Worm (Caenorhabditis elegans) whole organism, L2 larva: ENCODE measurements around the gene R07E5.7.
"Not testable (repeated sequence)": the region's sequence is repeated elsewhere in the genome, so short reads cannot be mapped to it uniquely, and the experiment has no call there.

ENCODE experiments used
- C34F6.9 ChIP-seq: fragments of 150-350 bp; optimal IDR thresholded peaks from 2 replicates; lab custom pipeline; 2014; ENCODE audit warnings: missing biosample characterization, missing genetic modification characterization
- F13H6.1 ChIP-seq: sonication (generic microtip); optimal IDR thresholded peaks from 2 replicates; lab custom pipeline; 2016; ENCODE audit warnings: missing genetic modification characterization, missing compliant biosample characterization
- R02D3.7 ChIP-seq: fragments of 150-350 bp; optimal IDR thresholded peaks from 2 replicates; lab custom pipeline; 2014; ENCODE audit warnings: missing biosample characterization, missing genetic modification characterization
- Y55F3AM.14 ChIP-seq: fragments of 200-800 bp; sonication (Bioruptor generic); optimal IDR thresholded peaks from 2 replicates; lab custom pipeline; 2018; ENCODE audit warnings: mild to moderate bottlenecking, missing genetic modification characterization, missing compliant biosample characterization
- aly-2 ChIP-seq: fragments of 150-350 bp; optimal IDR thresholded peaks from 2 replicates; lab custom pipeline; 2014; ENCODE audit warnings: missing biosample characterization, missing genetic modification characterization
- blmp-1 ChIP-seq: sonication (generic microtip); optimal IDR thresholded peaks from 2 replicates; lab custom pipeline; 2017; ENCODE audit warnings: missing genetic modification characterization, mild to moderate bottlenecking, missing compliant biosample characterization, antibody characterized with exemption, moderate library complexity; ENCODE audit not compliant: insufficient read depth
- ceh-16 ChIP-seq: fragments of 150-350 bp; optimal IDR thresholded peaks from 2 replicates; lab custom pipeline; 2014; ENCODE audit warnings: missing biosample characterization, missing genetic modification characterization
- ceh-82 ChIP-seq: fragments of 150-350 bp; optimal IDR thresholded peaks from 2 replicates; lab custom pipeline; 2014; ENCODE audit warnings: missing biosample characterization, missing genetic modification characterization
- crh-2 ChIP-seq: sonication (generic microtip); optimal IDR thresholded peaks from 2 replicates; lab custom pipeline; 2017; ENCODE audit warnings: missing biosample characterization, missing genetic modification characterization
- dmd-4 ChIP-seq: sonication (generic microtip); optimal IDR thresholded peaks from 2 replicates; lab custom pipeline; 2017; ENCODE audit warnings: missing biosample characterization, missing genetic modification characterization
- egl-27 ChIP-seq: sonication (generic microtip); optimal IDR thresholded peaks from 3 replicates; lab custom pipeline; 2017; ENCODE audit warnings: missing biosample characterization, missing genetic modification reagents, missing genetic modification characterization
- fos-1 ChIP-seq: fragments of 150-350 bp; optimal IDR thresholded peaks from 2 replicates; lab custom pipeline; 2014; ENCODE audit warnings: missing biosample characterization, missing genetic modification characterization
- gmeb-1 ChIP-seq: fragments of 150-350 bp; optimal IDR thresholded peaks from 2 replicates; lab custom pipeline; 2014; ENCODE audit warnings: missing biosample characterization, missing genetic modification characterization
- lin-13 ChIP-seq: fragments of 150-350 bp; optimal IDR thresholded peaks from 2 replicates; lab custom pipeline; 2014; ENCODE audit warnings: missing biosample characterization, missing genetic modification reagents, missing genetic modification characterization
- lin-39 ChIP-seq: fragments of 150-350 bp; optimal IDR thresholded peaks from 2 replicates; lab custom pipeline; 2014; ENCODE audit warnings: missing biosample characterization, missing genetic modification reagents, missing genetic modification characterization
- lsy-2 ChIP-seq, 2 experiments: fragments of 150-350 bp in 1 of 2; sonication (generic microtip) in 1 of 2; optimal IDR thresholded peaks; 2 replicates each; lab custom pipeline; 2014 to 2017; ENCODE audit warnings: missing biosample characterization in 2 of 2, missing genetic modification characterization in 2 of 2
- mab-5 ChIP-seq: fragments of 150-350 bp; optimal IDR thresholded peaks from 2 replicates; lab custom pipeline; 2014; ENCODE audit warnings: missing biosample characterization, missing genetic modification characterization
- mbf-1 ChIP-seq: sonication (generic microtip); optimal IDR thresholded peaks from 2 replicates; lab custom pipeline; 2017; ENCODE audit warnings: missing biosample characterization, missing genetic modification characterization
- mdl-1 ChIP-seq, 2 experiments: fragments of 150-350 bp in 1 of 2; sonication (generic microtip) in 1 of 2; optimal IDR thresholded peaks; 2 replicates each; lab custom pipeline; 2017; ENCODE audit warnings: missing biosample characterization in 2 of 2, missing genetic modification characterization in 2 of 2
- nhr-10 ChIP-seq: sonication (generic microtip); optimal IDR thresholded peaks from 2 replicates; lab custom pipeline; 2017; ENCODE audit warnings: missing biosample characterization, missing genetic modification characterization
- nhr-11 ChIP-seq: fragments of 150-350 bp; optimal IDR thresholded peaks from 2 replicates; lab custom pipeline; 2014; ENCODE audit warnings: missing biosample characterization, missing genetic modification characterization
- nhr-12 ChIP-seq: fragments of 150-350 bp; optimal IDR thresholded peaks from 2 replicates; lab custom pipeline; 2014; ENCODE audit warnings: missing biosample characterization, missing genetic modification characterization
- nhr-129 ChIP-seq: fragments of 150-350 bp; optimal IDR thresholded peaks from 2 replicates; lab custom pipeline; 2014; ENCODE audit warnings: missing biosample characterization, missing genetic modification characterization
- nhr-21 ChIP-seq: fragments of 150-350 bp; optimal IDR thresholded peaks from 2 replicates; lab custom pipeline; 2014; ENCODE audit warnings: missing biosample characterization, missing genetic modification characterization
- nhr-237 ChIP-seq: fragments of 150-350 bp; optimal IDR thresholded peaks from 2 replicates; lab custom pipeline; 2014; ENCODE audit warnings: missing biosample characterization, missing genetic modification characterization
- nhr-25 ChIP-seq: fragments of 150-350 bp; sonication (generic microtip); optimal IDR thresholded peaks from 3 replicates; lab custom pipeline; 2014; ENCODE audit warnings: missing biosample characterization, missing genetic modification characterization
- nhr-6 ChIP-seq: fragments of 150-350 bp; optimal IDR thresholded peaks from 2 replicates; lab custom pipeline; 2014; ENCODE audit warnings: missing biosample characterization, missing genetic modification characterization
- nhr-77 ChIP-seq: fragments of 150-350 bp; optimal IDR thresholded peaks from 2 replicates; lab custom pipeline; 2014; ENCODE audit warnings: missing biosample characterization, missing genetic modification characterization
- peb-1 ChIP-seq: fragments of 150-350 bp; optimal IDR thresholded peaks from 2 replicates; lab custom pipeline; 2014; ENCODE audit warnings: missing biosample characterization, missing genetic modification characterization
- skn-1 ChIP-seq: sonication (generic microtip); optimal IDR thresholded peaks from 2 replicates; lab custom pipeline; 2017; ENCODE audit warnings: missing biosample characterization, missing genetic modification characterization
- sma-3 ChIP-seq: sonication (generic microtip); optimal IDR thresholded peaks from 2 replicates; lab custom pipeline; 2016; ENCODE audit warnings: missing genetic modification reagents, missing genetic modification characterization, missing compliant biosample characterization
- sma-9 ChIP-seq, 2 experiments: fragments of 150-350 bp in 1 of 2; sonication (generic microtip) in 1 of 2; optimal IDR thresholded peaks; 2 replicates each; lab custom pipeline; 2014 to 2016; ENCODE audit warnings: missing genetic modification characterization in 2 of 2, mild to moderate bottlenecking in 1 of 2, missing biosample characterization in 1 of 2, missing compliant biosample characterization in 1 of 2, missing genetic modification reagents in 1 of 2, moderate library complexity in 1 of 2
- snpc-4 ChIP-seq: fragments of 150-350 bp; optimal IDR thresholded peaks from 2 replicates; lab custom pipeline; 2014; ENCODE audit warnings: missing biosample characterization, missing genetic modification characterization
- unc-39 ChIP-seq: fragments of 150-350 bp; optimal IDR thresholded peaks from 2 replicates; lab custom pipeline; 2014; ENCODE audit warnings: missing biosample characterization, missing genetic modification characterization
- unc-55 ChIP-seq: fragments of 150-350 bp; sonication (generic microtip); optimal IDR thresholded peaks from 3 replicates; lab custom pipeline; 2014; ENCODE audit warnings: missing biosample characterization, missing genetic modification reagents, missing genetic modification characterization
- zag-1 ChIP-seq: fragments of 150-350 bp; optimal IDR thresholded peaks from 2 replicates; lab custom pipeline; 2014; ENCODE audit warnings: missing biosample characterization, missing genetic modification characterization
- ztf-1 ChIP-seq: fragments of 200-800 bp; sonication (Bioruptor generic); conservative IDR thresholded peaks from 2 replicates; pipeline ENCODE4 v1.3.6; 2022; ENCODE audit warnings: missing genetic modification characterization, missing compliant biosample characterization
- ztf-11 ChIP-seq: sonication (generic microtip); optimal IDR thresholded peaks from 2 replicates; lab custom pipeline; 2017; ENCODE audit warnings: missing biosample characterization, missing genetic modification characterization
- ztf-4 ChIP-seq: fragments of 150-350 bp; optimal IDR thresholded peaks from 2 replicates; lab custom pipeline; 2014; ENCODE audit warnings: missing biosample characterization, missing genetic modification characterization

R07E5.7 gene

DNA sequence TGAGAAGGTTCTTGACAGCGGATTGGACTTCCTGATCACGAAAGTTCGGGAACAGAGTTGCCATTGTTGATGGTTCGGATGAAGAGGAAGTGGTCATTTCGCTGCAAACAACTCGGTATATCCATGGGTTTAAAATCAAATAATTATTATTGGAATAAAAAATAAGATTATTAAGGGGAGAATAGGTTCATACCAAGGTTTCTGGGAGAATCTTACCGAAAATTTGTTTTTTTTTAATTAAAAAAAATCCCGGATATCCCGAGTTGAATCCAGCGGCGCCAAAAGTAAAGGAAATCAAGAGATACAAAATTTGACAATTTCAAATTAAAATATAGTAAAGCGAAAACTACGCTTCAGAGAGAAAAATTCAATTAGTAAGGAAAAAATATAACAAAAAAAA is 1.0 kb downstream of the R07E5.7 start, which contains the start of the genes R07E5.19 and pdcd-2:
Gene R07E5.19, minus strand, starts transcription at position 101 of the 400 bp plus-strand sequence.
Gene pdcd-2, minus strand, starts transcription at position 102 of the 400 bp plus-strand sequence.
- TF ChIP-seq ceh-16 (tag; lab: Kevin White, UChicago), result no peak
- TF ChIP-seq ztf-4 (tag; lab: Kevin White, UChicago), result no peak
- TF ChIP-seq nhr-12, result no peak
- no peak for TF ChIP-seq blmp-1 (tag; lab: Kevin White, UChicago)
- no peak for TF ChIP-seq sma-9 (GFP tag; optimal IDR thresholded peaks at IDR 0.05; lab: Kevin White, UChicago)
- TF ChIP-seq sma-9 (tag; optimal IDR thresholded peaks at IDR 0.05; lab: Kevin White, UChicago), result no peak
- no peak for TF ChIP-seq crh-2 (tag; lab: Kevin White, UChicago)
- TF ChIP-seq nhr-10 (tag; lab: Kevin White, UChicago), result no peak
- no peak for TF ChIP-seq gmeb-1
- no peak for TF ChIP-seq ceh-82 (tag; lab: Kevin White, UChicago)
- TF ChIP-seq nhr-77 (tag; lab: Kevin White, UChicago), result no peak
- no peak for TF ChIP-seq peb-1
- no peak for TF ChIP-seq ztf-11 (tag; lab: Kevin White, UChicago)
- TF ChIP-seq R02D3.7 (tag; lab: Kevin White, UChicago), result no peak

DNA sequence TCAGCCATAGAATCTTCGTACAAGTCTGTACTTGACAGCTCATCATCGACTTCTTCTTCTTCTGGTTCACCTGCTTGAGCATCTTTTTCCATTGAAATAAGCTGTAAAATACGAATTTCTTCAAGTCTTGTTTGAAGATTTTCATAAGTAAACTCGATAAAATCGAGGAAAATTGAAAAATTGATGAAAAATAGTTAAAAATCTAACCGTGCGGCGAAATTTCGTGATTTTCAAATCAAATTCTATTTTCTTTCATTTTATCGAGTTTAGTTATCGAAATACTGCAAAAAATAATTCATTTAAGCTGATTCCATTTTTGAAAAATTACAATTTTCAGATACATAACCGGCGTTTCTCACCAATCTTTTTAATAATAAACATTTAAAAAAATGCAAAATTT is 3.8 kb downstream of the R07E5.7 start, which contains the start of gene R07E5.11:
Gene R07E5.11, minus strand, starts transcription at position 101 of the 400 bp plus-strand sequence.
- TF ChIP-seq nhr-12 (no peak), unc-39 (tag; lab: Kevin White, UChicago) (no peak), gmeb-1 (no peak), lin-39 (no peak), peb-1 (no peak), sma-9 (GFP tag; optimal IDR thresholded peaks at IDR 0.05; lab: Kevin White, UChicago) (no peak), sma-9 (tag; optimal IDR thresholded peaks at IDR 0.05; lab: Kevin White, UChicago) (no peak), zag-1 (no peak), nhr-237 (tag; lab: Kevin White, UChicago) (no peak), R02D3.7 (tag; lab: Kevin White, UChicago) (no peak), skn-1 (tag; lab: Kevin White, UChicago) (no peak), lsy-2 (tag; optimal IDR thresholded peaks at IDR 0.05; lab: Kevin White, UChicago) (no peak), fos-1 (tag; lab: Kevin White, UChicago) (no peak), mdl-1 (tag; optimal IDR thresholded peaks at IDR 0.05; lab: Kevin White, UChicago) (no peak)

DNA sequence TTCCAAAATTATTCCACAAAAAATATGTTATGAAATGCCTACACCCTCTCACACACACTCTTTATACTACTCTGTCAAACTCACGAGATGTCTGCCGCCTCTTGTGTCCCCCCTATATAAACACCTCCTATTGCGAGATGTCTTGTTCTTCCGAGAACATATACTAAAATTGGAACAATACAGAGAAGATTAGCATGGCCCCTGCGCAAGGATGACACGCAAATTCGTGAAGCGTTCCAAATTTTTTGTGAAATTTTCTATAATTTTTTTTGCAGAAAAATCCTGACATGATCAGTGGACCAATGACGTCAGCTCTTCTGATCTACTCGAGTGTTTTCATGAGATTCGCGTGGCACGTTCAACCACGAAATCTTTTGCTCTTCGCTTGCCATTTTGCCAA is 4.9 kb downstream of the R07E5.7 start:
- TF ChIP-seq fos-1 (tag; lab: Kevin White, UChicago), result peak; percentile 12
- peak; percentile 16 for TF ChIP-seq nhr-6 (tag; lab: Kevin White, UChicago)
- peak; percentile 37 for TF ChIP-seq nhr-25 (tag; lab: Kevin White, UChicago)
- peak; percentile 40 for TF ChIP-seq sma-3
- peak; percentile 97 for TF ChIP-seq snpc-4
- peak; percentile 36 for TF ChIP-seq Y55F3AM.14 (GFP tag; lab: Kevin White, UChicago)
- peak; percentile 13 for TF ChIP-seq egl-27 (tag; lab: Kevin White, UChicago)
- peak; percentile 36 for TF ChIP-seq crh-2 (tag; lab: Kevin White, UChicago)
- TF ChIP-seq nhr-129 (tag; lab: Kevin White, UChicago), result peak; percentile 32
- TF ChIP-seq gmeb-1, result peak; percentile 53
- peak; percentile 79 for TF ChIP-seq sma-9 (GFP tag; optimal IDR thresholded peaks at IDR 0.05; lab: Kevin White, UChicago)
- TF ChIP-seq sma-9 (tag; optimal IDR thresholded peaks at IDR 0.05; lab: Kevin White, UChicago), result not testable (repeated sequence)
- peak; percentile 45 for TF ChIP-seq F13H6.1
- TF ChIP-seq C34F6.9 (tag; lab: Kevin White, UChicago), result peak; percentile 73
- peak; percentile 17 for TF ChIP-seq nhr-21 (tag; lab: Kevin White, UChicago)
- peak; percentile 69 for TF ChIP-seq unc-55
- peak; percentile 46 to 73 for TF ChIP-seq lsy-2 (tag; optimal IDR thresholded peaks at IDR 0.05; lab: Kevin White, UChicago)
- peak; percentile 38 for TF ChIP-seq lin-13 (GFP tag; lab: Kevin White, UChicago)

DNA sequence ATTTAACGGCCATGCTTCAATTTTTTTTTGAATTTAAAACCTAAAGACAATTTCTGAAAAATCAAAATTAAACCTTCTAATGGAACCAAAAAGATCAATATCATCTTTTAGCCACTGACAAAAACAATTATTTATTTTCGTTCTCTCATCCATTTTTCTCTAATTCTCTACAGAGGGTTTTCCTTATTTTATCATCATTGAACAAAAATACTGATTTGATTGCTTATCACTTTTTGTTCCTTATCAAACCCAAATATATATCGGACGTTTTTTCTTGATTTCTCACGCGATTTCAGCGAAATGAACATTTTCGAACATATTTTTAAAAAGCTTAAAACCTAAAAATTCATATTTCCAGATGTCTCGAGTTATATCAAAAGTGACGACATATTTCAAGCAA is 5.9 kb downstream of the R07E5.7 start, which contains the start of gene mpc-1:
Gene mpc-1, plus strand, starts transcription at position 359 of the 400 bp plus-strand sequence.
- TF ChIP-seq R02D3.7 (tag; lab: Kevin White, UChicago), result no peak
- TF ChIP-seq peb-1, result no peak
- no peak for TF ChIP-seq blmp-1 (tag; lab: Kevin White, UChicago)
- TF ChIP-seq unc-39 (tag; lab: Kevin White, UChicago), result no peak
- TF ChIP-seq ztf-1 (GFP tag; lab: Robert Waterston, UW), result no peak
- TF ChIP-seq skn-1 (tag; lab: Kevin White, UChicago), result peak; percentile 59
- no peak for TF ChIP-seq zag-1
- TF ChIP-seq sma-9 (GFP tag; optimal IDR thresholded peaks at IDR 0.05; lab: Kevin White, UChicago), result peak; percentile 37
- no peak for TF ChIP-seq sma-9 (tag; optimal IDR thresholded peaks at IDR 0.05; lab: Kevin White, UChicago)
- TF ChIP-seq mbf-1 (tag; lab: Kevin White, UChicago), result no peak
- peak in 1 of 2 experiments; percentile 22 for TF ChIP-seq mdl-1 (tag; optimal IDR thresholded peaks at IDR 0.05; lab: Kevin White, UChicago)
- no peak for TF ChIP-seq mab-5 (tag; lab: Kevin White, UChicago)
- no peak for TF ChIP-seq nhr-237 (tag; lab: Kevin White, UChicago)
- no peak for TF ChIP-seq nhr-129 (tag; lab: Kevin White, UChicago)
- TF ChIP-seq aly-2 (tag; lab: Kevin White, UChicago), result no peak
- no peak for TF ChIP-seq nhr-11 (tag; lab: Kevin White, UChicago)
- peak; percentile 54 for TF ChIP-seq crh-2 (tag; lab: Kevin White, UChicago)
- peak; percentile 91 for TF ChIP-seq fos-1 (tag; lab: Kevin White, UChicago)
- TF ChIP-seq dmd-4 (tag; lab: Kevin White, UChicago), result no peak
